Fruit fly (Drosophila melanogaster): ENCODE data around the gene CG2246.
A peak's percentile ranks its signal among the peaks of the same experiment; 100 is the strongest.

Gene CG2246

DNA sequence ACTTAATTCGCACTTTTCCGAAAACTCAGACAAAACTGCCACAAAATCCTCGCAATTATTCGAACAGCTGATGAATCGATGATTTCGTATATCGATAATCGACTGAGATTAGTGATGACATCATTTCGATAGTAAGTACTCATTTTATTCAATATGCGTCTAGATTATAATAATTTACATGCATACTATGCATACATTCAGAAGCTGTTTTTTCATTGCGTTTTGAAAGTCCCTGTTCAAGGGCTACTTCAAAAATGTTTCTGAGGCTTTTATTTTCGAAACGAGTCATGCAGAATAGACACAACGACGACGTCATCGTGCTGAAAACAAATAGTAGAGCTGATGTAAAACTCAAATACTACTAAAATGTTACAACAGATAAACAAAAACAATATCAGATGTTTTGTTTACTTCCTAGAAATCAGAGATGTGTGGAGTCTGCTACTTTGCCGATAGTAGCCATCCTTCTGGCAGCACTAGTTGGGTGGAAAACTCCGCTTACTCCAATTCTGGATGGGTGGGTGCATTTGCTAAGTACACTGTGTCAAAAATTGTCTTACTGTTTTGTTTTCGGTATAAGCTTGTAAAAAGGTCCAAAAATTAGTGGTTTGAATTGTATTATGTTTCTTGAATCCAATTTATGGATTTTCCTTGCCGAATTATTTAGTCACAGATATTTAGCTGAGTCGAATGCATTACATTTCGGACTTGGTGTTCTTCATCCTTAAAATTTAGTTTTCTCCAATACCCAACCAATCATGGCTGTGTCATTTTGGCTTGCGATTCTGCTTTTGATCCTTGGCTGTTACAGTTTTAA is at the start of gene CG2246, which contains the start of gene CG31021 (continued):
- TF ChIP-seq Fer2 (tag; optimal IDR thresholded peaks at IDR 0.05) (no peak), z (GFP tag; IDR thresholded peaks at IDR 0.05) (no peak), CG9727 (GFP tag; optimal IDR thresholded peaks at IDR 0.05) (peak; percentile 42), ERR (GFP tag; optimal IDR thresholded peaks at IDR 0.05) (peak; percentile 30), Dbx (GFP tag; IDR thresholded peaks at IDR 0.05) (peak; percentile 70; the same call in 2 of the 3 replicates), NC2α (GFP tag; optimal IDR thresholded peaks at IDR 0.05) (no peak), CG17385 (GFP tag; optimal IDR thresholded peaks at IDR 0.05) (peak; percentile 0), wor (GFP tag; IDR thresholded peaks at IDR 0.05) (peak; percentile 25; the same call in 1 of the 2 replicates), vfl (GFP tag; optimal IDR thresholded peaks at IDR 0.05) (peak; percentile 22), HLH4C (GFP tag; IDR thresholded peaks at IDR 0.05; ENCODE audit: partially characterized antibody) (peak; percentile 71), CG18476 (GFP tag; optimal IDR thresholded peaks at IDR 0.05) (peak; percentile 2), Atf-2 (GFP tag; optimal IDR thresholded peaks at IDR 0.05) (peak; percentile 52), tgo (GFP tag; IDR thresholded peaks at IDR 0.05) (peak; percentile 41), CG11093 (GFP tag; IDR thresholded peaks at IDR 0.05) (0 out of 3 replicates have a peak, but pooled peaks have one; percentile 24), B-H1 (GFP tag; IDR thresholded peaks at IDR 0.05) (no peak), CG11695 (GFP tag; IDR thresholded peaks at IDR 0.05) (no peak), CG13894 (tag; optimal IDR thresholded peaks at IDR 0.05) (peak; percentile 11), dm (GFP tag; optimal IDR thresholded peaks at IDR 0.05) (peak; percentile 60), CG9876 (GFP tag; optimal IDR thresholded peaks at IDR 0.05) (peak; percentile 63), CG12219 (GFP tag; optimal IDR thresholded peaks at IDR 0.05) (no peak), HmgZ (tag; optimal IDR thresholded peaks at IDR 0.05) (peak; percentile 44), CG11696 (GFP tag; IDR thresholded peaks at IDR 0.05) (no peak), CG12769 (tag; optimal IDR thresholded peaks at IDR 0.05) (no peak), btn (GFP tag; optimal IDR thresholded peaks at IDR 0.05) (no peak), Rx (GFP tag; IDR thresholded peaks at IDR 0.05) (peak; percentile 15; the same call in 1 of the 2 replicates), Gsc (GFP tag; IDR thresholded peaks at IDR 0.05) (no peak), toy (GFP tag; IDR thresholded peaks at IDR 0.05) (no peak), emc (GFP tag; optimal IDR thresholded peaks at IDR 0.05) (peak; percentile 43), CG1792 (GFP tag; optimal IDR thresholded peaks at IDR 0.05) (peak; percentile 25), Med (GFP tag) (peak; percentile 94), Hmx (GFP tag; optimal IDR thresholded peaks at IDR 0.05) (no peak), zen (tag; optimal IDR thresholded peaks at IDR 0.05) (peak; percentile 29), Abd-B (GFP tag; optimal IDR thresholded peaks at IDR 0.05) (peak; percentile 48), Blimp-1 (GFP tag; optimal IDR thresholded peaks at IDR 0.05) (peak; percentile 36), CG17328 (GFP tag; IDR thresholded peaks at IDR 0.05) (peak; percentile 51), mld (GFP tag; IDR thresholded peaks at IDR 0.05; ENCODE audit: partially characterized antibody) (0 out of 3 replicates have a peak, but pooled peaks have one; percentile 60), CG6175 (GFP tag; IDR thresholded peaks at IDR 0.05) (0 out of 3 replicates have a peak, but pooled peaks have one; percentile 33), CG33213 (GFP tag; optimal IDR thresholded peaks at IDR 0.05) (peak; percentile 93), CG13287 (GFP tag; IDR thresholded peaks at IDR 0.05; ENCODE audit: partially characterized antibody) (peak; percentile 85), ATbp (GFP tag; optimal IDR thresholded peaks at IDR 0.05) (no peak), Vsx1 (GFP tag; optimal IDR thresholded peaks at IDR 0.05) (no peak), Antp (GFP tag; optimal IDR thresholded peaks at IDR 0.05) (peak; percentile 73), Optix (GFP tag; IDR thresholded peaks at IDR 0.05) (no peak), ac (GFP tag; optimal IDR thresholded peaks at IDR 0.05) (no peak), Side (GFP tag; optimal IDR thresholded peaks at IDR 0.05) (peak; percentile 22), Sry-β (GFP tag; optimal IDR thresholded peaks at IDR 0.05) (peak; percentile 56), ham (GFP tag; IDR thresholded peaks at IDR 0.05) (no peak), CG18011 (GFP tag; optimal IDR thresholded peaks at IDR 0.05) (no peak), Fer1 (GFP tag; optimal IDR thresholded peaks at IDR 0.05) (no peak)

All from whole organism, embryonic.